Fruit fly (Drosophila melanogaster) whole organism, wandering third instar larva: Measurements from ENCODE around the gene raw.

Experiments used
- Abd-B ChIP-seq: fragments of >200 bp; optimal IDR thresholded peaks from 2 replicates; lab custom pipeline; 2017; ENCODE audit warnings: missing biosample characterization, missing genetic modification characterization
- CG32264 ChIP-seq: fragments of 200-800 bp; sonication (Bioruptor generic); optimal IDR thresholded peaks from 2 replicates; lab custom pipeline; 2016; ENCODE audit warnings: missing biosample characterization, missing genetic modification characterization
- CG9705 ChIP-seq: fragments of 200-800 bp; sonication (Bioruptor generic); optimal IDR thresholded peaks from 2 replicates; lab custom pipeline; 2018; ENCODE audit warnings: missing biosample characterization, mild to moderate bottlenecking, missing genetic modification characterization
- CrebA ChIP-seq: fragments of 200-800 bp; sonication (Bioruptor generic); optimal IDR thresholded peaks from 2 replicates; lab custom pipeline; 2016; ENCODE audit warnings: missing biosample characterization, mild to moderate bottlenecking, missing genetic modification characterization, borderline replicate concordance
- Dfd ChIP-seq: fragments of >200 bp; optimal IDR thresholded peaks from 2 replicates; lab custom pipeline; 2017; ENCODE audit warnings: missing biosample characterization, missing genetic modification characterization
- Dif ChIP-seq: fragments of 200-275, 200-300 bp; sonication (Bioruptor generic); optimal IDR thresholded peaks from 2 replicates; lab custom pipeline; 2018; ENCODE audit warnings: missing biosample characterization, missing genetic modification characterization; ENCODE audit not compliant: partially characterized antibody
- GATAd ChIP-seq: sonication (Bioruptor generic); optimal IDR thresholded peaks from 2 replicates; lab custom pipeline; 2016; ENCODE audit warnings: missing biosample characterization, missing genetic modification characterization
- HLH106 ChIP-seq: fragments of 200-800 bp; optimal IDR thresholded peaks from 3 replicates; lab custom pipeline; 2019; ENCODE audit warnings: missing biosample characterization, mild to moderate bottlenecking, missing genetic modification characterization, moderate library complexity
- Hnf4 ChIP-seq: fragments of 200-800 bp; sonication (Bioruptor generic); optimal IDR thresholded peaks from 2 replicates; lab custom pipeline; 2016; ENCODE audit warnings: missing biosample characterization, mild to moderate bottlenecking, missing genetic modification characterization
- Hr78 ChIP-seq: fragments of >200 bp; optimal IDR thresholded peaks from 2 replicates; lab custom pipeline; 2017; ENCODE audit warnings: missing biosample characterization, missing genetic modification characterization
- Hr83 ChIP-seq: fragments of 200-300 bp; sonication (Bioruptor generic); optimal IDR thresholded peaks from 2 replicates; lab custom pipeline; 2016; ENCODE audit warnings: missing biosample characterization, mild to moderate bottlenecking, missing genetic modification characterization, moderate library complexity; ENCODE audit not compliant: poor library complexity, severe bottlenecking
- Jra ChIP-seq: sonication (Bioruptor generic); optimal IDR thresholded peaks from 2 replicates; lab custom pipeline; 2016; ENCODE audit warnings: missing biosample characterization, missing genetic modification characterization
- Mio ChIP-seq: sonication (Bioruptor generic); optimal IDR thresholded peaks from 2 replicates; lab custom pipeline; 2016; ENCODE audit warnings: missing biosample characterization, missing genetic modification characterization
- Myc ChIP-seq: fragments of >200 bp; optimal IDR thresholded peaks from 2 replicates; lab custom pipeline; 2017
- N ChIP-seq: fragments of >200 bp; optimal IDR thresholded peaks from 2 replicates; lab custom pipeline; 2018; ENCODE audit warnings: missing biosample characterization, missing external identifiers, missing genetic modification characterization
- OdsH ChIP-seq: fragments of 200-800 bp; sonication (Bioruptor generic); optimal IDR thresholded peaks from 2 replicates; lab custom pipeline; 2016; ENCODE audit warnings: missing biosample characterization, mild to moderate bottlenecking, missing genetic modification characterization
- Rel ChIP-seq, 2 experiments: fragments of 200-800 bp; sonication (Bioruptor generic) in 1 of 2; optimal IDR thresholded peaks; 2 replicates in 1 of 2; 3 replicates in 1 of 2; lab custom pipeline; 2016 to 2019; ENCODE audit warnings: mild to moderate bottlenecking in 2 of 2, missing biosample characterization in 2 of 2, missing genetic modification characterization in 2 of 2, moderate library complexity in 1 of 2
- Sp1 ChIP-seq: fragments of 200-800 bp; sonication (Bioruptor generic); optimal IDR thresholded peaks from 3 replicates; lab custom pipeline; 2019; ENCODE audit warnings: missing biosample characterization, mild to moderate bottlenecking, missing genetic modification characterization, moderate library complexity
- Vsx2 ChIP-seq: fragments of 200-300, 225-300 bp; sonication (Bioruptor generic); optimal IDR thresholded peaks from 2 replicates; lab custom pipeline; 2018; ENCODE audit warnings: missing biosample characterization, missing genetic modification characterization; ENCODE audit not compliant: partially characterized antibody
- br ChIP-seq: fragments of 200-800 bp; sonication (Bioruptor generic); optimal IDR thresholded peaks from 2 replicates; lab custom pipeline; 2016; ENCODE audit warnings: missing biosample characterization, missing genetic modification characterization
- brk ChIP-seq: fragments of 200-800 bp; sonication (Bioruptor generic); optimal IDR thresholded peaks from 2 replicates; lab custom pipeline; 2016; ENCODE audit warnings: missing biosample characterization, mild to moderate bottlenecking, missing genetic modification characterization
- dl ChIP-seq, 2 experiments: fragments of 175-275, 200-275 bp in 1 of 2; fragments of 200-275 bp in 1 of 2; sonication (Bioruptor generic); optimal IDR thresholded peaks; lab custom pipeline; 2018; ENCODE audit warnings: mild to moderate bottlenecking in 2 of 2, missing biosample characterization in 2 of 2, missing genetic modification characterization in 2 of 2, moderate library complexity in 2 of 2; ENCODE audit not compliant: partially characterized antibody in 2 of 2, insufficient read depth in 1 of 2
- dmrt93B ChIP-seq: fragments of 200-800 bp; sonication (Bioruptor generic); optimal IDR thresholded peaks from 2 replicates; lab custom pipeline; 2018; ENCODE audit warnings: missing biosample characterization, mild to moderate bottlenecking, missing genetic modification characterization
- dsf ChIP-seq: sonication (Bioruptor generic); optimal IDR thresholded peaks from 2 replicates; lab custom pipeline; 2016; ENCODE audit warnings: missing biosample characterization, missing genetic modification characterization, borderline replicate concordance
- ey ChIP-seq: fragments of 200-800 bp; sonication (Bioruptor generic); optimal IDR thresholded peaks from 2 replicates; lab custom pipeline; 2016; ENCODE audit warnings: missing biosample characterization, missing genetic modification characterization
- foxo ChIP-seq, 2 experiments: fragments of 200-800 bp; sonication (Bioruptor generic); optimal IDR thresholded peaks; 2 replicates in 1 of 2; 3 replicates in 1 of 2; lab custom pipeline; 2016 to 2017; ENCODE audit warnings: missing biosample characterization in 2 of 2, missing genetic modification characterization in 2 of 2
- fru ChIP-seq: fragments of 200-800 bp; sonication (Bioruptor generic); optimal IDR thresholded peaks from 3 replicates; lab custom pipeline; 2016; ENCODE audit warnings: missing biosample characterization, mild to moderate bottlenecking, missing genetic modification characterization
- h ChIP-seq: fragments of 200-800 bp; sonication (Bioruptor generic); optimal IDR thresholded peaks from 3 replicates; lab custom pipeline; 2016; ENCODE audit warnings: missing biosample characterization, mild to moderate bottlenecking, missing genetic modification characterization
- jim ChIP-seq: fragments of 175-275, 200-325 bp; sonication (Bioruptor generic); optimal IDR thresholded peaks from 2 replicates; lab custom pipeline; 2016; ENCODE audit warnings: missing biosample characterization, mild to moderate bottlenecking, missing genetic modification characterization
- lola ChIP-seq: fragments of >200 bp; optimal IDR thresholded peaks from 2 replicates; lab custom pipeline; 2017; ENCODE audit warnings: missing biosample characterization, missing genetic modification characterization
- pan ChIP-seq: fragments of >200 bp; optimal IDR thresholded peaks from 2 replicates; lab custom pipeline; 2017
- psq ChIP-seq: fragments of 200-800 bp; sonication (Bioruptor generic); optimal IDR thresholded peaks from 3 replicates; lab custom pipeline; 2017; ENCODE audit warnings: missing biosample characterization, mild to moderate bottlenecking, missing genetic modification characterization, moderate library complexity
- rgr ChIP-seq: fragments of 200-800 bp; sonication (Bioruptor generic); optimal IDR thresholded peaks from 3 replicates; lab custom pipeline; 2016; ENCODE audit warnings: missing biosample characterization, mild to moderate bottlenecking, missing genetic modification characterization
- sage ChIP-seq: fragments of 200-800 bp; sonication (Bioruptor generic); optimal IDR thresholded peaks from 2 replicates; lab custom pipeline; 2016; ENCODE audit warnings: missing biosample characterization, mild to moderate bottlenecking, missing genetic modification characterization
- sv ChIP-seq: fragments of 200-800 bp; sonication (Bioruptor generic); optimal IDR thresholded peaks from 3 replicates; lab custom pipeline; 2016; ENCODE audit warnings: missing biosample characterization, missing genetic modification characterization
- tai ChIP-seq: sonication (Bioruptor generic); optimal IDR thresholded peaks from 2 replicates; lab custom pipeline; 2016; ENCODE audit warnings: missing biosample characterization, missing genetic modification characterization
- usp ChIP-seq: fragments of >200 bp; optimal IDR thresholded peaks from 2 replicates; lab custom pipeline; 2017; ENCODE audit warnings: missing biosample characterization, missing genetic modification characterization
- woc ChIP-seq: sonication (Bioruptor generic); optimal IDR thresholded peaks from 2 replicates; lab custom pipeline; 2016; ENCODE audit warnings: missing biosample characterization, mild to moderate bottlenecking, missing genetic modification characterization

Gene raw

dm6 chr2L:8702907-8703626 is 37.4 kb downstream of the raw start:
- no peak for TF ChIP-seq dl (GFP tag; optimal IDR thresholded peaks at IDR 0.05; lab: Kevin White, UChicago; ENCODE audit: insufficient read depth in 1 of 2, partially characterized antibody in 2 of 2)
- TF ChIP-seq Rel (GFP tag; optimal IDR thresholded peaks at IDR 0.05; lab: Kevin White, UChicago), result no peak
- TF ChIP-seq Rel (tag; optimal IDR thresholded peaks at IDR 0.05; lab: Kevin White, UChicago), result peak; percentile 98

- no peak for TF ChIP-seq Dif
- TF ChIP-seq woc (GFP tag; lab: Kevin White, UChicago), result no peak
- no peak for TF ChIP-seq Dfd
- TF ChIP-seq Hr83 (GFP tag; lab: Kevin White, UChicago), result no peak
- TF ChIP-seq h (GFP tag; lab: Kevin White, UChicago), result no peak
- TF ChIP-seq foxo (GFP tag; optimal IDR thresholded peaks at IDR 0.05; lab: Kevin White, UChicago), result no peak
- no peak for TF ChIP-seq CrebA (GFP tag; lab: Kevin White, UChicago)
- no peak for TF ChIP-seq Vsx2 (GFP tag; lab: Kevin White, UChicago)
- no peak for TF ChIP-seq fru
- no peak for TF ChIP-seq dmrt93B
- TF ChIP-seq Hnf4 (GFP tag; lab: Kevin White, UChicago), result peak; percentile 53
- no peak for TF ChIP-seq dl (GFP tag; optimal IDR thresholded peaks at IDR 0.05; lab: Kevin White, UChicago; ENCODE audit: insufficient read depth in 1 of 2, partially characterized antibody in 2 of 2)
- no peak for TF ChIP-seq dsf
- no peak for TF ChIP-seq Sp1
- no peak for TF ChIP-seq tai (GFP tag; lab: Kevin White, UChicago)
- TF ChIP-seq pan, result no peak
- no peak for TF ChIP-seq N
- no peak for TF ChIP-seq Rel (GFP tag; optimal IDR thresholded peaks at IDR 0.05; lab: Kevin White, UChicago)
- peak; percentile 17 for TF ChIP-seq Rel (tag; optimal IDR thresholded peaks at IDR 0.05; lab: Kevin White, UChicago)
- TF ChIP-seq, all 38 proteins: peak for 2
Observed at dm6 chr2L:8700870-8701616, 39.4 kb downstream of the raw start.

DNA sequence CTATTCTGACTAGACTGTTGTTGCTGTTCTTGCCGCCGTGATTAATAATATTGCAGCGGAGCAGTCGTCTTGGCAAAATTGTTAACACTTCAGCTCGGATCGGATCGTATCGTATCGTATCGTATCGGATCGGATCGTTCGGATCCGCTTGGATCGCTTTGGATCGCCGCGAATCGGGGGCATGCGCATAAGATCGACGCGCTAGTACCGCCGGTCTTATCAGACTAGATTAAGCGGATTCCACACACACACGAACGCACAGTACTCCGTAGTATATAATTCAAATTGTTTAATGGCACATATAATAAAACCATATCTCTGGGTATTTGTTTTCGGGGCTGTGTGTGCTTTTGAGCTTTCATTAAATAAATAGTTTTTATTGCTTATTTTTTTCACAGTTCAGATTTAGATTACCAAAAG is 40.6 kb downstream of the raw start:
- TF ChIP-seq dsf (no peak), rgr (no peak), OdsH (GFP tag; lab: Kevin White, UChicago) (peak; percentile 6), jim (no peak), Dif (peak; percentile 29), tai (GFP tag; lab: Kevin White, UChicago) (no peak), usp (GFP tag; lab: Kevin White, UChicago) (no peak), dmrt93B (no peak), Abd-B (GFP tag; lab: Kevin White, UChicago) (no peak), Sp1 (peak; percentile 31), Jra (no peak), Vsx2 (GFP tag; lab: Kevin White, UChicago) (peak; percentile 67), ey (no peak), dl (GFP tag; optimal IDR thresholded peaks at IDR 0.05; lab: Kevin White, UChicago; ENCODE audit: insufficient read depth in 1 of 2, partially characterized antibody in 2 of 2) (no peak), CrebA (GFP tag; lab: Kevin White, UChicago) (peak; percentile 67), foxo (GFP tag; optimal IDR thresholded peaks at IDR 0.05; lab: Kevin White, UChicago) (no peak), lola (GFP tag; lab: Kevin White, UChicago) (no peak), Myc (lab: Kevin White, UChicago) (no peak), Mio (GFP tag; lab: Kevin White, UChicago) (no peak), br (GFP tag; lab: Kevin White, UChicago) (peak; percentile 59), pan (no peak), CG32264 (GFP tag; lab: Kevin White, UChicago) (no peak), CG9705 (GFP tag; lab: Kevin White, UChicago) (no peak), h (GFP tag; lab: Kevin White, UChicago) (peak; percentile 52), HLH106 (tag; lab: Kevin White, UChicago) (no peak), sage (GFP tag; lab: Kevin White, UChicago) (no peak), psq (no peak), brk (peak; percentile 45), N (no peak), Hnf4 (GFP tag; lab: Kevin White, UChicago) (no peak), Dfd (no peak), fru (no peak), sv (GFP tag; lab: Kevin White, UChicago) (no peak), Hr78 (GFP tag; lab: Kevin White, UChicago) (no peak), Hr83 (GFP tag; lab: Kevin White, UChicago) (peak; percentile 69), GATAd (GFP tag; lab: Kevin White, UChicago) (no peak), woc (GFP tag; lab: Kevin White, UChicago) (no peak), Rel (GFP tag; optimal IDR thresholded peaks at IDR 0.05; lab: Kevin White, UChicago) (peak; percentile 10), Rel (tag; optimal IDR thresholded peaks at IDR 0.05; lab: Kevin White, UChicago) (peak; percentile 82)
